Worm (Caenorhabditis elegans): ENCODE measurements around the gene hpl-1.

Gene hpl-1

DNA sequence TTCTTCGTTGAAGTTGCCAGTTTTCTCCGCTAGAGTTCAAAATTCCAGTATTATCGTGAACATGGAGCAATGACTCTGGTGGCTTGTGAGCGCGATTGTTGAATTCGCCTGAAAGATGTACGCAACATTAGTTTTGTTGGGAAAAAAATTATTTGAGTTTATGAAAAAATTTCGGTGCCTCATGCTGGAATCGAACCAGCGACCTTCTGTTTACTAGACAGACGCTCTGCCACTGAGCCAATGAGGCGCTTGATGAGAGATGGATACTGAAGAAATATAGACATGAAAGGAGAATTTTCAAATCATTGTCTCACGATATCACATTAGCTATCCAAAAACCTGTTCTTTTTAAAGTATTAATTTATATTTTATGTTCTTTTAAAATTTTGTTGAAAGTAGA lies 38.3 kb downstream of the hpl-1 start:
- TF ChIP-seq ets-7 (tag; optimal IDR thresholded peaks at IDR 0.05) (no peak), B0310.2 (tag; optimal IDR thresholded peaks at IDR 0.05) (no peak), ceh-36 (tag; optimal IDR thresholded peaks at IDR 0.05) (no peak), hmg-4 (GFP tag; optimal IDR thresholded peaks at IDR 0.05) (no peak), tbx-11 (GFP tag; IDR thresholded peaks at IDR 0.05) (no peak)

DNA sequence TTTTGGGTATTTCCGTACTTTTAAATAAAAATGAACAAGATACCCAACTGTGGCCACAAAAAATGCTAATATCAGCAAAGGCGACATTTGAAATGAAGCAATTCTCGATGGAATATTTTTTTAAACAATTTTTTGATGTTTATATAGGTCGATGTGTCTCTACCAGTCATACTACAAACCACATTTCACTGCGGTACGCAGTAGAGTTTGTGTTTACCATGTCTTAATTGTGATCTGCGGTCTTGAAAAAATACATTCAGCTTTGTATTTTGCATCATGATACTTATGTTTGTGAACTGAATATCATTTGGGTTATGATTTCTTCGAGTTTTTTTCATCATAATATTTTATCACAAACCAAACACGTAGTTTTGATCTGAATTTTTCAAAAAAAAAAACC lies 38.9 kb downstream of the hpl-1 start, which contains the start of gene cyp-14A4:
Gene cyp-14A4, minus strand, starts transcription at position 107 of the 400 bp plus-strand sequence.
- TF ChIP-seq F13C5.2 (tag; optimal IDR thresholded peaks at IDR 0.05) (no peak), flt-1 (GFP tag; IDR thresholded peaks at IDR 0.05) (no peak), scrt-1 (GFP tag; IDR thresholded peaks at IDR 0.05) (no peak)

DNA sequence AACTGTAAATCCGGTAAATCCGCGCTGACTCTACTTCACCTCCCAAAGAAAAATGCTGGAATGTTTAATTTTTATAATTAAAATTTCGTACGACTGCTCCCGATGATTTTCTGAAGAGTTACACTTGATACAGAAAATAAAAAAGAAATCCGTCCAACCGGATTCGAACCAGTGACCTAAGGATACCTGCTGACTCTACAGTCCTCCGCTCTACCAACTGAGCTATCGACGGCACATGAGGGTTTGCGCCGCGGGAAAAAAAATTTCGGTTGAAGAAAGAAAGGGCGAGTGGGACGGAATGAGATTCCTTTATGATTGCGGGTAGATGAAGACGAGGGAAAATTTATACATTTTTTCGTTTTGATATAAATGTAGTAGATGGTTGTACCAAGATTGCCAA lies 39.4 kb downstream of the hpl-1 start:
- TF ChIP-seq ets-7 (tag; optimal IDR thresholded peaks at IDR 0.05) (no peak), hmbx-1 (tag; optimal IDR thresholded peaks at IDR 0.05) (no peak), ama-1 (optimal IDR thresholded peaks at IDR 0.05) (no peak), sea-1 (GFP tag; conservative IDR thresholded peaks at IDR 0.05) (no peak), ceh-36 (tag; optimal IDR thresholded peaks at IDR 0.05) (no peak), tra-4 (tag; optimal IDR thresholded peaks at IDR 0.05) (no peak), F13C5.2 (tag; optimal IDR thresholded peaks at IDR 0.05) (no peak), flt-1 (GFP tag; IDR thresholded peaks at IDR 0.05) (no peak), hnd-1 (tag; optimal IDR thresholded peaks at IDR 0.05) (no peak), aly-1 (tag; optimal IDR thresholded peaks at IDR 0.05) (no peak), pes-1 (GFP tag; IDR thresholded peaks at IDR 0.05) (no peak), hmg-4 (GFP tag; optimal IDR thresholded peaks at IDR 0.05) (no peak), tbx-37 (GFP tag; conservative IDR thresholded peaks at IDR 0.05) (no peak)

DNA sequence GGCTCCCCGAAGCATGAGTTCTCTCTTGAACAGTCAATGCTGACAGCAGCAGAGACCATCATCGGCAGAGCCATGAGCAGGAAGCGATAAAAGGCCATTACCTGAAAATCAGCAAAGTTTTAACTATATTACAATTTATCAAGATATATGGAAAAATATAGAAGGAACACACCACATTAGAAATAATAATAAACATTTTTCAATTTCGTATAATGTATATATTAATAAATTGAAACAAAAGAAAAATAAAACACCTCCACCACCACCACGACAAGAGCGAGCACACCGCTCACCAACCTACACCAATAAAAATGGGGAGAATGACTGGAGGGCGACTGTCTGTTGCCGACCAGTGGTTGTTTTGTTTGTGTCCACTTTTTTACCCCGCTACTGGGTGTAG lies 41.3 kb downstream of the hpl-1 start, which contains the start of gene R04D3.2:
Gene R04D3.2, minus strand, starts transcription at position 101 of the 400 bp plus-strand sequence.
- TF ChIP-seq F13C5.2 (tag; optimal IDR thresholded peaks at IDR 0.05) (no peak), tbx-11 (GFP tag; IDR thresholded peaks at IDR 0.05) (no peak), tbx-37 (GFP tag; conservative IDR thresholded peaks at IDR 0.05) (no peak), scrt-1 (GFP tag; IDR thresholded peaks at IDR 0.05) (no peak), B0310.2 (tag; optimal IDR thresholded peaks at IDR 0.05) (no peak), tra-4 (tag; optimal IDR thresholded peaks at IDR 0.05) (no peak), ceh-36 (tag; optimal IDR thresholded peaks at IDR 0.05) (no peak), flt-1 (GFP tag; IDR thresholded peaks at IDR 0.05) (no peak), hmg-4 (GFP tag; optimal IDR thresholded peaks at IDR 0.05) (no peak), sea-1 (GFP tag; conservative IDR thresholded peaks at IDR 0.05) (no peak), hnd-1 (tag; optimal IDR thresholded peaks at IDR 0.05) (no peak), ets-7 (tag; optimal IDR thresholded peaks at IDR 0.05) (no peak), hmbx-1 (tag; optimal IDR thresholded peaks at IDR 0.05) (no peak), ama-1 (optimal IDR thresholded peaks at IDR 0.05) (no peak)

DNA sequence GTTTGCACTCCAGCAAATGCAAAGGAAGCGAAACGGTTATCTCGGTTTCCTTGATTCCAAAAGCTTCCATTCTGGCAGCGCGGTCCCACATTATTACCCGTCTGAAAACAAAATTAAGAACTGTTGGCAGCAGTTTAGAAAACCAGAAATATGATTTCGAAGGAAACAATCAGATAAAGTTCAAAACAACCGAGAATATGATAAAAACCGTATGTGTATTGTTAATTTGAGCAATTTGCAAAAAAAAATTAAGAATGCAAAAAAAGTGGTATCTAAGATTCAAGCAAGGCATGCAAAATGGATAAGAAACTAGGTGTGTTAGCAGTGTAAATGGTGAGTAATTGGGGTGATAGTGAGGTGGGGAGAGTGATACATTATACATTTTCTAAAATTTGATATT lies 43.5 kb downstream of the hpl-1 start, which contains the start of gene R04D3.4:
Gene R04D3.4, minus strand, starts transcription at position 101 of the 400 bp plus-strand sequence.
- TF ChIP-seq hmbx-1 (tag; optimal IDR thresholded peaks at IDR 0.05) (no peak), F13C5.2 (tag; optimal IDR thresholded peaks at IDR 0.05) (no peak), ceh-13 (GFP tag; optimal IDR thresholded peaks at IDR 0.05) (no peak), pes-1 (GFP tag; IDR thresholded peaks at IDR 0.05) (no peak), hmg-4 (GFP tag; optimal IDR thresholded peaks at IDR 0.05) (no peak), tbx-37 (GFP tag; conservative IDR thresholded peaks at IDR 0.05) (no peak), sea-1 (GFP tag; conservative IDR thresholded peaks at IDR 0.05) (no peak), B0310.2 (tag; optimal IDR thresholded peaks at IDR 0.05) (no peak), scrt-1 (GFP tag; IDR thresholded peaks at IDR 0.05) (no peak), tra-4 (tag; optimal IDR thresholded peaks at IDR 0.05) (no peak), hnd-1 (tag; optimal IDR thresholded peaks at IDR 0.05) (no peak), ets-7 (tag; optimal IDR thresholded peaks at IDR 0.05) (no peak), ceh-36 (tag; optimal IDR thresholded peaks at IDR 0.05) (no peak), flt-1 (GFP tag; IDR thresholded peaks at IDR 0.05) (no peak), aly-1 (tag; optimal IDR thresholded peaks at IDR 0.05) (no peak), tbx-11 (GFP tag; IDR thresholded peaks at IDR 0.05) (no peak)

DNA sequence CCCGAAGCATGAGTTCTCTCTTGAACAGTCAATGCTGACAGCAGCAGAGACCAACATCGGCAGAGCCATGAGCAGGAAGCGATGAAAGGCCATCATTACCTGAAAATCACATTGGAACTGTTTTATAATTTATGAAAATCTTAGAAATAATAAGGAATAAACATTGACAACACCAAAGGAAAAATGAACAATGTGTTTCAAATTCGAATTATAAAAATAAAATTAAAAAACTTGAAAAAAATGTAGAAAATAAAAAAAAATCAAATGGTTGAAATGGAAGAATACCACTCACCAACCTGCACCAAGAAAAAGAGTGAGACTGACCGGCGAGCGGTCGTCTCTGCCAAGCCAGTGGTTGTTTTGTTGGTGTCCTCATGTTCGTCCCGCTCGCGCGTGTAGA lies 45.3 kb downstream of the hpl-1 start, which contains the start of gene R04D3.3:
Gene R04D3.3, minus strand, starts transcription at position 101 of the 400 bp plus-strand sequence.
- TF ChIP-seq hnd-1 (tag; optimal IDR thresholded peaks at IDR 0.05): no peak
- TF ChIP-seq sea-1 (GFP tag; conservative IDR thresholded peaks at IDR 0.05): no peak
- TF ChIP-seq scrt-1 (GFP tag; IDR thresholded peaks at IDR 0.05): no peak
- TF ChIP-seq ets-7 (tag; optimal IDR thresholded peaks at IDR 0.05): no peak
- no peak for TF ChIP-seq F13C5.2 (tag; optimal IDR thresholded peaks at IDR 0.05)
- TF ChIP-seq flt-1 (GFP tag; IDR thresholded peaks at IDR 0.05): no peak
- no peak for TF ChIP-seq ceh-13 (GFP tag; optimal IDR thresholded peaks at IDR 0.05)
- no peak for TF ChIP-seq tra-4 (tag; optimal IDR thresholded peaks at IDR 0.05)
- TF ChIP-seq ama-1 (optimal IDR thresholded peaks at IDR 0.05): no peak
- no peak for TF ChIP-seq B0310.2 (tag; optimal IDR thresholded peaks at IDR 0.05)
- TF ChIP-seq tbx-11 (GFP tag; IDR thresholded peaks at IDR 0.05): no peak
- TF ChIP-seq hmbx-1 (tag; optimal IDR thresholded peaks at IDR 0.05): no peak

DNA sequence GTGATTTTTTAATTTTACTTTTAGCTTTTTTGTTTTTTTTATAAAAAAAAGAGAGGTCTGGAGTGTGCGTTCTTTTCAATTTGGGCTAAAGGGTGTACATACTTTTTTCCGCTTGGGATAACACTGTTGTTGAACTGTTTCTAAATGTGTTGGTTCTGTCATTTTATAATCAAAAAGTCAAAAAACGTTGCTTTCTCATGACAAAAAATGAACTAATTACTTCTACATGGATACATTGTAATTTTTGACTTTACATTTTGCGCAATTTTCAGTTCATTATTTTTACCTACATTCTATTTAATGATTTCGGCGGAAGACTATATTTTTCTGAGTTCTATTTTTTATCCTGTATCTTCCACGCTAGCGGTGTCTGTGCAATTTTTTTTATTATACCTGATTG lies 46.3 kb downstream of the hpl-1 start, which contains the start of gene srd-38:
Gene srd-38, plus strand, starts transcription at position 301 of the 400 bp plus-strand sequence.
- TF ChIP-seq hmg-4 (GFP tag; optimal IDR thresholded peaks at IDR 0.05) (no peak), tra-4 (tag; optimal IDR thresholded peaks at IDR 0.05) (no peak), pes-1 (GFP tag; IDR thresholded peaks at IDR 0.05) (no peak), ceh-13 (GFP tag; optimal IDR thresholded peaks at IDR 0.05) (no peak), sea-1 (GFP tag; conservative IDR thresholded peaks at IDR 0.05) (no peak), B0310.2 (tag; optimal IDR thresholded peaks at IDR 0.05) (no peak), tbx-37 (GFP tag; conservative IDR thresholded peaks at IDR 0.05) (no peak), flt-1 (GFP tag; IDR thresholded peaks at IDR 0.05) (no peak), F13C5.2 (tag; optimal IDR thresholded peaks at IDR 0.05) (no peak), tbx-11 (GFP tag; IDR thresholded peaks at IDR 0.05) (no peak), hmbx-1 (tag; optimal IDR thresholded peaks at IDR 0.05) (no peak), ceh-36 (tag; optimal IDR thresholded peaks at IDR 0.05) (no peak), ets-7 (tag; optimal IDR thresholded peaks at IDR 0.05) (no peak)

DNA sequence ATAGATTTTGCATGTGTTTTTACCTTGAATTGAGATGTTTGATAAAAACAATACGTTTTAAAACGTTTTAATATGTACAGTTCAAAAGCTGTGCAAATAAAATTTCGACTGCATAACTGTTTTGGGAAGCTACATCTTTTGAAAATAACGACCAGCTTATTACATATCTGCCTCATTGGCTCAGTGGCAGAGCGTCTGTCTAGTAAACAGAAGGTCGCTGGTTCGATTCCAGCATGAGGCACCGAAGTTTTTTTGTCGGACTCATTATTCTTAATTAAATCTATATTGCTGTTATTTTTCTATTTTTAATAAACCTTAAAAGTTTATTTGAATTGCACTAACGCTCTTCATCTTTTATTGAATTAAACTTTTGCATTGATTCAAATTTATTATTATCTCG lies 47.8 kb downstream of the hpl-1 start:
- no peak for TF ChIP-seq scrt-1 (GFP tag; IDR thresholded peaks at IDR 0.05)
- TF ChIP-seq hnd-1 (tag; optimal IDR thresholded peaks at IDR 0.05): no peak
- TF ChIP-seq pes-1 (GFP tag; IDR thresholded peaks at IDR 0.05): no peak
